Worm (Caenorhabditis elegans): ENCODE results near the gene rcq-5.
A peak's percentile ranks its signal among the peaks of the same experiment; 100 is the strongest.

The rcq-5 gene

ce11 chrIII:4037332-4037731 lies 20.4 kb downstream of the rcq-5 start (continued):
- TF ChIP-seq daf-19 (GFP tag; conservative IDR thresholded peaks at IDR 0.05) = no peak

ce11 chrIII:4036740-4037139 lies 21.0 kb downstream of the rcq-5 start, which contains the start of gene hum-5:
Gene hum-5 (minus strand): TSS chrIII:4036840.
- TF ChIP-seq nhr-25 (tag; optimal IDR thresholded peaks at IDR 0.05; ENCODE audit: borderline replicate concordance, insufficient read depth) = no peak
- TF ChIP-seq Y48G9A.11 (GFP tag; IDR thresholded peaks at IDR 0.05) = no peak
- no peak for TF ChIP-seq ztf-7 (tag; optimal IDR thresholded peaks at IDR 0.05)
- TF ChIP-seq unc-62 (GFP tag; optimal IDR thresholded peaks at IDR 0.05 in 1 of 2) = no peak
- no peak for TF ChIP-seq unc-62 (tag; optimal IDR thresholded peaks at IDR 0.05)
- TF ChIP-seq daf-8 (GFP tag; IDR thresholded peaks at IDR 0.05) = no peak
- TF ChIP-seq tra-1 (GFP tag; IDR thresholded peaks at IDR 0.05) = no peak
- no peak for TF ChIP-seq spr-3 (GFP tag; optimal IDR thresholded peaks at IDR 0.05)
- no peak for TF ChIP-seq F49E8.2 (tag; optimal IDR thresholded peaks at IDR 0.05; ENCODE audit: borderline replicate concordance)
- no peak for TF ChIP-seq F26F4.8 (GFP tag; conservative IDR thresholded peaks at IDR 0.05)
- TF ChIP-seq F37D6.2 (tag; optimal IDR thresholded peaks at IDR 0.05) = no peak
- TF ChIP-seq pha-4 (GFP tag; IDR thresholded peaks at IDR 0.05) = no peak
- TF ChIP-seq pha-4 (tag; optimal IDR thresholded peaks at IDR 0.05) = no peak
- no peak for TF ChIP-seq rbr-2 (tag; optimal IDR thresholded peaks at IDR 0.05)
- no peak for TF ChIP-seq lin-13 (GFP tag; optimal IDR thresholded peaks at IDR 0.05)
- no peak for TF ChIP-seq T26A8.4 (GFP tag; IDR thresholded peaks at IDR 0.05)
- no peak for TF ChIP-seq zfp-2 (tag; optimal IDR thresholded peaks at IDR 0.05)
- no peak for TF ChIP-seq zag-1 (tag; optimal IDR thresholded peaks at IDR 0.05)

- TF ChIP-seq ztf-7 (tag; optimal IDR thresholded peaks at IDR 0.05) = no peak
- TF ChIP-seq lin-1 (GFP tag; IDR thresholded peaks at IDR 0.05) = no peak
- no peak for TF ChIP-seq egl-27 (tag; optimal IDR thresholded peaks at IDR 0.05)
- TF ChIP-seq lsy-2 (tag; optimal IDR thresholded peaks at IDR 0.05) = peak in 1 of 2 experiments; percentile 23
- no peak for TF ChIP-seq R02D3.7 (tag; optimal IDR thresholded peaks at IDR 0.05)
- TF ChIP-seq dve-1 (tag; optimal IDR thresholded peaks at IDR 0.05; ENCODE audit: insufficient read depth) = no peak
- no peak for TF ChIP-seq unc-130 (GFP tag; optimal IDR thresholded peaks at IDR 0.05)
- no peak for TF ChIP-seq nhr-10 (tag; optimal IDR thresholded peaks at IDR 0.05)
- TF ChIP-seq daf-19 (GFP tag; conservative IDR thresholded peaks at IDR 0.05) = no peak
Observed at ce11 chrIII:4034984-4035383, 22.8 kb downstream of the rcq-5 start.

ce11 chrIII:4030839-4031238 lies 26.9 kb downstream of the rcq-5 start:
- no peak for TF ChIP-seq pha-4 (GFP tag; IDR thresholded peaks at IDR 0.05)
- TF ChIP-seq pha-4 (tag; optimal IDR thresholded peaks at IDR 0.05) = no peak
- TF ChIP-seq unc-62 (GFP tag; optimal IDR thresholded peaks at IDR 0.05 in 1 of 2) = peak in 1 of 2 experiments; percentile 79
- TF ChIP-seq unc-62 (tag; optimal IDR thresholded peaks at IDR 0.05) = no peak

- no peak for TF ChIP-seq madf-5 (GFP tag; IDR thresholded peaks at IDR 0.05)
- TF ChIP-seq nhr-25 (tag; optimal IDR thresholded peaks at IDR 0.05; ENCODE audit: borderline replicate concordance, insufficient read depth) = no peak
- TF ChIP-seq skn-1 (tag; optimal IDR thresholded peaks at IDR 0.05) = no peak
- no peak for TF ChIP-seq hmg-1.1 (GFP tag; IDR thresholded peaks at IDR 0.05)
- TF ChIP-seq daf-8 (GFP tag; IDR thresholded peaks at IDR 0.05) = no peak
- no peak for TF ChIP-seq nhr-6 (tag; optimal IDR thresholded peaks at IDR 0.05)
- no peak for TF ChIP-seq T26A8.4 (GFP tag; IDR thresholded peaks at IDR 0.05)
- TF ChIP-seq aha-1 (tag) = no peak
- TF ChIP-seq tag-97 (GFP tag; IDR thresholded peaks at IDR 0.05) = no peak
- no peak for TF ChIP-seq ces-1 (GFP tag; optimal IDR thresholded peaks at IDR 0.05)
- no peak for TF ChIP-seq nhr-28 (tag; optimal IDR thresholded peaks at IDR 0.05)
- TF ChIP-seq dve-1 (tag; optimal IDR thresholded peaks at IDR 0.05; ENCODE audit: insufficient read depth) = no peak
- TF ChIP-seq ceh-32 (tag; optimal IDR thresholded peaks at IDR 0.05; ENCODE audit: poor library complexity) = no peak
Observed at ce11 chrIII:4028061-4028460, 29.7 kb downstream of the rcq-5 start, which contains the start of gene T02C12.5. Gene T02C12.5 (minus strand): TSS chrIII:4028161.

All from whole organism, L4 larva.